Fruit fly (Drosophila melanogaster): ENCODE results near the gene hzg.
A peak's percentile ranks its signal among the peaks of the same experiment; 100 is the strongest.

hzg gene

dm6 chr3L:15988039-15988546, 16.4 kb downstream of the hzg start, which contains the start of gene Hip14 (continued):
- TF ChIP-seq MESR4 (GFP tag; optimal IDR thresholded peaks at IDR 0.05) (peak; percentile 98), CG1602 (GFP tag; optimal IDR thresholded peaks at IDR 0.05) (no peak), Ada2b (GFP tag; IDR thresholded peaks at IDR 0.05) (no peak), odd (GFP tag; optimal IDR thresholded peaks at IDR 0.05) (no peak), HLH54F (GFP tag; optimal IDR thresholded peaks at IDR 0.05) (peak; percentile 0), usp (GFP tag; optimal IDR thresholded peaks at IDR 0.05) (no peak), ham (GFP tag; IDR thresholded peaks at IDR 0.05) (no peak), CG6765 (GFP tag; optimal IDR thresholded peaks at IDR 0.05) (no peak), CG8944 (GFP tag; optimal IDR thresholded peaks at IDR 0.05) (no peak), CG4360 (GFP tag; IDR thresholded peaks at IDR 0.05) (no peak), grn (GFP tag; optimal IDR thresholded peaks at IDR 0.05) (no peak), CG2875 (GFP tag; optimal IDR thresholded peaks at IDR 0.05) (no peak), fd64A (GFP tag; optimal IDR thresholded peaks at IDR 0.05) (no peak), nau (GFP tag; optimal IDR thresholded peaks at IDR 0.05) (no peak), CG10654 (GFP tag; optimal IDR thresholded peaks at IDR 0.05) (no peak), org-1 (GFP tag; optimal IDR thresholded peaks at IDR 0.05) (peak; percentile 17), Nf-YB (GFP tag; optimal IDR thresholded peaks at IDR 0.05) (no peak), tio (GFP tag; optimal IDR thresholded peaks at IDR 0.05) (no peak), unc-4 (GFP tag; IDR thresholded peaks at IDR 0.05; ENCODE audit: partially characterized antibody) (peak; percentile 42; the same call in 1 of the 2 replicates), CG1647 (GFP tag; optimal IDR thresholded peaks at IDR 0.05) (peak; percentile 21), CG2116 (GFP tag; optimal IDR thresholded peaks at IDR 0.05) (peak; percentile 52), ap (GFP tag; IDR thresholded peaks at IDR 0.05) (no peak), H2.0 (GFP tag; IDR thresholded peaks at IDR 0.05) (no peak), CG9817 (tag; optimal IDR thresholded peaks at IDR 0.05) (no peak), CG9727 (GFP tag; optimal IDR thresholded peaks at IDR 0.05) (peak; percentile 33), CG1603 (tag; optimal IDR thresholded peaks at IDR 0.05) (no peak), Hr3 (GFP tag; optimal IDR thresholded peaks at IDR 0.05) (peak; percentile 12), prd (optimal IDR thresholded peaks at IDR 0.05) (no peak), prd (GFP tag; IDR thresholded peaks at IDR 0.05) (0 out of 3 replicates have a peak, but pooled peaks have one; percentile 17), otp (GFP tag; IDR thresholded peaks at IDR 0.05) (no peak), Med (GFP tag) (peak; percentile 80), CG17829 (tag; optimal IDR thresholded peaks at IDR 0.05) (peak; percentile 28), eve (GFP tag; optimal IDR thresholded peaks at IDR 0.05) (no peak), CG10979 (tag; optimal IDR thresholded peaks at IDR 0.05) (no peak), CG3065 (GFP tag; optimal IDR thresholded peaks at IDR 0.05) (no peak), Eip74EF (GFP tag; optimal IDR thresholded peaks at IDR 0.05) (no peak), phol (tag; optimal IDR thresholded peaks at IDR 0.05) (peak; percentile 37), CG12391 (tag; optimal IDR thresholded peaks at IDR 0.05) (peak; percentile 52), NC2β (GFP tag; optimal IDR thresholded peaks at IDR 0.05) (no peak), CG6272 (GFP tag; IDR thresholded peaks at IDR 0.05) (0 out of 2 replicates have a peak, but pooled peaks have one; percentile 4), kay (GFP tag; optimal IDR thresholded peaks at IDR 0.05) (no peak), CG16813 (GFP tag; IDR thresholded peaks at IDR 0.05; ENCODE audit: partially characterized antibody) (no peak), yki (optimal IDR thresholded peaks at IDR 0.05) (no peak), CG12659 (GFP tag; optimal IDR thresholded peaks at IDR 0.05) (peak; percentile 70), Hsf (GFP tag; optimal IDR thresholded peaks at IDR 0.05) (no peak), Adf1 (GFP tag; IDR thresholded peaks at IDR 0.05) (peak; percentile 16; the same call in 1 of the 2 replicates), BEAF-32 (GFP tag; optimal IDR thresholded peaks at IDR 0.05) (peak; percentile 29), CG7839 (tag; optimal IDR thresholded peaks at IDR 0.05) (no peak), kah (GFP tag; optimal IDR thresholded peaks at IDR 0.05) (no peak), CG13424 (tag; optimal IDR thresholded peaks at IDR 0.05) (peak; percentile 28), ERR (GFP tag; optimal IDR thresholded peaks at IDR 0.05) (peak; percentile 10)
